Worm (Caenorhabditis elegans) whole organism, mixed stage, embryonic: Measurements from ENCODE around the gene nck-1.

Source experiments
- elt-1 ChIP-seq: sonication (generic microtip); optimal IDR thresholded peaks from 2 replicates; lab custom pipeline; 2017; ENCODE audit warnings: missing genetic modification characterization, mild to moderate bottlenecking, missing compliant biosample characterization, antibody characterized with exemption, moderate library complexity, borderline replicate concordance; ENCODE audit not compliant: insufficient read depth
- lsy-2 ChIP-seq: fragments of 150-350 bp; optimal IDR thresholded peaks from 2 replicates; lab custom pipeline; 2014; ENCODE audit warnings: missing biosample characterization, missing genetic modification characterization
- mab-5 ChIP-seq: fragments of 150-350 bp; optimal IDR thresholded peaks from 2 replicates; lab custom pipeline; 2014; ENCODE audit warnings: missing biosample characterization, missing genetic modification characterization
- mep-1 ChIP-seq: fragments of 150-350 bp; optimal IDR thresholded peaks from 2 replicates; lab custom pipeline; 2017; ENCODE audit warnings: missing biosample characterization, missing genetic modification reagents, missing genetic modification characterization, inconsistent platforms
- nhr-12 ChIP-seq: fragments of 150-350 bp; optimal IDR thresholded peaks from 2 replicates; lab custom pipeline; 2014; ENCODE audit warnings: missing biosample characterization, missing genetic modification characterization
- nhr-237 ChIP-seq: fragments of 150-350 bp; optimal IDR thresholded peaks from 2 replicates; lab custom pipeline; 2014; ENCODE audit warnings: missing biosample characterization, missing genetic modification characterization
- pha-4 ChIP-seq: fragments of 150-350 bp; optimal IDR thresholded peaks from 2 replicates; lab custom pipeline; 2018; ENCODE audit warnings: missing biosample characterization, missing genetic modification reagents, missing genetic modification characterization
- unc-39 ChIP-seq: fragments of 150-350 bp; optimal IDR thresholded peaks from 2 replicates; lab custom pipeline; 2014; ENCODE audit warnings: missing biosample characterization, missing genetic modification characterization
- ztf-11 ChIP-seq: fragments of 150-350 bp; optimal IDR thresholded peaks from 2 replicates; lab custom pipeline; 2014; ENCODE audit warnings: missing biosample characterization, missing genetic modification characterization

ce11 chrX:4125165-4125803, 28.0 kb downstream of the nck-1 start:
- TF ChIP-seq nhr-237, result no peak
- TF ChIP-seq lsy-2 (tag; lab: Kevin White, UChicago), result no peak
- TF ChIP-seq elt-1, result no peak
- TF ChIP-seq nhr-12 (tag; lab: Kevin White, UChicago), result no peak
- TF ChIP-seq pha-4 (tag; lab: Kevin White, UChicago), result no peak
- no peak for TF ChIP-seq unc-39 (tag; lab: Kevin White, UChicago)
- TF ChIP-seq ztf-11, result no peak
- no peak for TF ChIP-seq mab-5
- TF ChIP-seq mep-1 (tag; lab: Kevin White, UChicago), result no peak
